Worm (Caenorhabditis elegans) whole organism, mixed stage, embryonic: ENCODE measurements around the gene exc-5.

Experiments
- blmp-1 ChIP-seq: fragments of 150-350 bp; optimal IDR thresholded peaks from 2 replicates; lab custom pipeline; 2014; ENCODE audit warnings: missing biosample characterization, missing genetic modification characterization
- nhr-2 ChIP-seq: fragments of 150-350 bp; optimal IDR thresholded peaks from 2 replicates; lab custom pipeline; 2014; ENCODE audit warnings: missing biosample characterization, missing genetic modification characterization

DNA sequence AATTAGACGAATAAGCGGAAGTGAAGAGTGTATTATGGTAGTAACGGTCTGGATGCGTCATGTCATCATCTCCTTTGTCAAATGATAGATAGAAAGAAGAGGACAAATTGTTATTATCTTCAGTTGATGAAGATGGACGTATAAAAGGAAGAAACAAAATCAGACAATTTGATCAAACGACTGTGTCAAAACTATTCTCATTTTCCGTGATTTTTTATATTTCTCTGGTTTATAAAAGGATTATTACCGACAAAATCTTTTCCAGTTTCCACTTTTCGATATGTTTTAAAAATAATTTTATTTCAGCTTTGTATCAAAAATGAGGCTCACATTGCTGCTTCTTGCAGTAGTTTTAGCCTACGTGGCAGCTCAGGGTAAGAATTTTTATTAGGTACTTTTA, 2.6 kb upstream of the exc-5 start, which contains the start of gene grsp-2:
- TF ChIP-seq nhr-2 (tag; lab: Kevin White, UChicago) (no peak), blmp-1 (tag; lab: Kevin White, UChicago) (no peak)
